Fruit fly (Drosophila melanogaster): ENCODE measurements around the gene Sem1.

Sem1 gene

dm6 chr2L:7076055-7076700 lies 12.4 kb downstream of the Sem1 start (continued):
- peak; percentile 88 for TF ChIP-seq CG6808 (GFP tag; optimal IDR thresholded peaks at IDR 0.05)
- TF ChIP-seq CG6792 (GFP tag; optimal IDR thresholded peaks at IDR 0.05), result peak; percentile 78
- peak; percentile 30 for TF ChIP-seq Ets21C (GFP tag; optimal IDR thresholded peaks at IDR 0.05)
- TF ChIP-seq Sox14 (GFP tag; optimal IDR thresholded peaks at IDR 0.05), result peak; percentile 82
- TF ChIP-seq cyc (GFP tag; optimal IDR thresholded peaks at IDR 0.05), result peak; percentile 44
- peak; percentile 89 for TF ChIP-seq CG10669 (GFP tag; optimal IDR thresholded peaks at IDR 0.05)
- TF ChIP-seq CG32006 (GFP tag; optimal IDR thresholded peaks at IDR 0.05), result peak; percentile 80
- peak; percentile 61 for TF ChIP-seq lz (GFP tag; optimal IDR thresholded peaks at IDR 0.05)
- TF ChIP-seq CG7368 (GFP tag; optimal IDR thresholded peaks at IDR 0.05), result peak; percentile 56
- peak; percentile 32 for TF ChIP-seq Sox102F (GFP tag; optimal IDR thresholded peaks at IDR 0.05)
- peak; percentile 81 for TF ChIP-seq acj6 (GFP tag; optimal IDR thresholded peaks at IDR 0.05)
- TF ChIP-seq CG8319 (GFP tag; optimal IDR thresholded peaks at IDR 0.05), result peak; percentile 55
- TF ChIP-seq Gug (GFP tag; IDR thresholded peaks at IDR 0.05), result peak; percentile 69; the same call in 1 of the 2 replicates
- peak; percentile 93 for TF ChIP-seq dsx (GFP tag; optimal IDR thresholded peaks at IDR 0.05; ENCODE audit: poor library complexity, severe bottlenecking)

- peak; percentile 68 for TF ChIP-seq dsx (GFP tag; optimal IDR thresholded peaks at IDR 0.05; ENCODE audit: poor library complexity, severe bottlenecking)
- no peak for TF ChIP-seq CG8119 (GFP tag; IDR thresholded peaks at IDR 0.05)
- TF ChIP-seq CG10631 (GFP tag; optimal IDR thresholded peaks at IDR 0.05), result peak; percentile 23
- TF ChIP-seq CG10669 (GFP tag; optimal IDR thresholded peaks at IDR 0.05), result no peak
- no peak for TF ChIP-seq CG6854 (GFP tag; optimal IDR thresholded peaks at IDR 0.05)
- no peak for TF ChIP-seq spab (GFP tag; optimal IDR thresholded peaks at IDR 0.05)
- TF ChIP-seq Ets96B (tag; optimal IDR thresholded peaks at IDR 0.05), result peak; percentile 52
- TF ChIP-seq Eip78C (GFP tag), result peak; percentile 62
- peak; percentile 3 for TF ChIP-seq CG3032 (tag; optimal IDR thresholded peaks at IDR 0.05)
- TF ChIP-seq CG8319 (GFP tag; optimal IDR thresholded peaks at IDR 0.05), result no peak
- TF ChIP-seq CG11762 (GFP tag; optimal IDR thresholded peaks at IDR 0.05; ENCODE audit: insufficient read depth), result no peak
- TF ChIP-seq Sox14 (GFP tag; optimal IDR thresholded peaks at IDR 0.05), result no peak
- no peak for TF ChIP-seq CG8632 (GFP tag; optimal IDR thresholded peaks at IDR 0.05)
- TF ChIP-seq CG3919 (GFP tag; optimal IDR thresholded peaks at IDR 0.05), result no peak
Observed at dm6 chr2L:7076804-7077203, 13.0 kb downstream of the Sem1 start.

dm6 chr2L:7081307-7081706 lies 17.5 kb downstream of the Sem1 start:
- peak; percentile 17 for TF ChIP-seq OdsH (GFP tag; optimal IDR thresholded peaks at IDR 0.05)
- no peak for TF ChIP-seq salr (GFP tag; optimal IDR thresholded peaks at IDR 0.05)
- peak; percentile 6 for TF ChIP-seq esn (GFP tag; optimal IDR thresholded peaks at IDR 0.05)
- TF ChIP-seq CG6808 (GFP tag; optimal IDR thresholded peaks at IDR 0.05), result no peak
- TF ChIP-seq Smox (GFP tag; optimal IDR thresholded peaks at IDR 0.05), result no peak
- TF ChIP-seq CG8119 (GFP tag; IDR thresholded peaks at IDR 0.05), result 0 out of 3 replicates have a peak, but pooled peaks have one; percentile 21
- TF ChIP-seq fkh (GFP tag; optimal IDR thresholded peaks at IDR 0.05), result no peak
- TF ChIP-seq pdm3 (GFP tag; optimal IDR thresholded peaks at IDR 0.05), result peak; percentile 14
- TF ChIP-seq Eip78C (GFP tag), result peak; percentile 59
- TF ChIP-seq CG32006 (GFP tag; optimal IDR thresholded peaks at IDR 0.05), result peak; percentile 44
- no peak for TF ChIP-seq topi (GFP tag; optimal IDR thresholded peaks at IDR 0.05)
- peak; percentile 64 for TF ChIP-seq svp (GFP tag)
- TF ChIP-seq Hr39 (GFP tag; optimal IDR thresholded peaks at IDR 0.05), result peak; percentile 10
- TF ChIP-seq net (GFP tag; optimal IDR thresholded peaks at IDR 0.05), result peak; percentile 2

dm6 chr2L:7082203-7082602 lies 18.4 kb downstream of the Sem1 start:
- TF ChIP-seq vri (GFP tag; optimal IDR thresholded peaks at IDR 0.05) (peak; percentile 16), Blimp-1 (GFP tag; optimal IDR thresholded peaks at IDR 0.05) (peak; percentile 94), dsx (GFP tag; optimal IDR thresholded peaks at IDR 0.05; ENCODE audit: poor library complexity, severe bottlenecking) (no peak)
